Worm (Caenorhabditis elegans) whole organism, L4/young adult: ENCODE measurements around the gene penr-1.

Experiments
- dao-5 ChIP-seq: sonication (generic microtip); optimal IDR thresholded peaks from 2 replicates; lab custom pipeline; 2016; ENCODE audit warnings: missing genotype, missing genetic modification characterization, moderate library complexity, missing compliant biosample characterization
- him-1 ChIP-seq: sonication (generic microtip); optimal IDR thresholded peaks from 2 replicates; lab custom pipeline; 2016; ENCODE audit warnings: missing genotype, missing genetic modification reagents, missing genetic modification characterization, missing compliant biosample characterization

DNA sequence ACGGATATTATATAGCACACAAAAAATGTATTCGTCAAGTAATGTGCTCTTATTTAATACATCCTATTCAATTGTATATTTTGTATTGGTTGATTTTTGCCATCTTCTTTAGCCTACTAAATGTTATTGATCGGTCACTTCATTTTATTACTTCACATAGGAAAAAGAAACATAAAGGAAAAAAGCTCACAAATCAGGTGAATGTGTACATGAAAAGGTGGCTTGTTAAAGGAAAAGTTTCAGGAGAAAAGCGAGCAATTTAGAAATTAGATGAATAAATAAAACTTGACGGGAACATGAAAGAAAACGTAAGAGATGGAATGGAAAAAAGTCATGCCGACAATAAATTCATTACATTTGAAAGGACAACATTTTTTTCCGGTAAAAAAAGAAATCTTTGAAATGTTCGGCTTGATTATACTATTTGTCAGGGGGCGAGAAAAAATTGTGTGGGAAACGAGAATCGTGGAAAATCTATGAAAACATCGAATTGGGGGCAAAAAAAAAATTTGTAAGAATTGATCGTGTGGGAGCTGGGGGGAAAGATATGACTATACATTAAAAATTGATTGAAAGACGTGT lies 6.2 kb downstream of the penr-1 start:
- TF ChIP-seq him-1 (tag; lab: Kevin White, UChicago), result no peak
- no peak for TF ChIP-seq dao-5 (tag; lab: Kevin White, UChicago)
